Fruit fly (Drosophila melanogaster) whole organism, adult: ENCODE data around the gene Pax.

ENCODE experiments used
- CG11617 ChIP-seq: fragments of 200-800 bp; sonication (Bioruptor generic); optimal IDR thresholded peaks from 2 replicates; lab custom pipeline; 2017; ENCODE audit warnings: mild to moderate bottlenecking, missing biosample characterization, missing genetic modification reagents, missing genetic modification characterization
- CG12768 ChIP-seq: fragments of 200-800 bp; sonication (Bioruptor generic); optimal IDR thresholded peaks from 2 replicates; lab custom pipeline; 2017; ENCODE audit warnings: missing biosample characterization, missing genetic modification characterization, mild to moderate bottlenecking, moderate library complexity, missing genetic modification reagents
- CG14711 ChIP-seq: fragments of 200-800 bp; sonication (Bioruptor generic); optimal IDR thresholded peaks from 2 replicates; lab custom pipeline; 2018; ENCODE audit warnings: missing biosample characterization, mild to moderate bottlenecking, missing genetic modification characterization, moderate library complexity
- CG1620 ChIP-seq: fragments of 200-800 bp; sonication (Bioruptor generic); optimal IDR thresholded peaks from 2 replicates; lab custom pipeline; 2016; ENCODE audit warnings: missing biosample characterization, missing genetic modification characterization
- CG33017 ChIP-seq: fragments of 200-800 bp; sonication (Bioruptor generic); optimal IDR thresholded peaks from 2 replicates; lab custom pipeline; 2018; ENCODE audit warnings: missing biosample characterization, mild to moderate bottlenecking, missing genetic modification characterization, moderate library complexity
- CG5204 ChIP-seq: fragments of 200-800 bp; sonication (Bioruptor generic); optimal IDR thresholded peaks from 2 replicates; lab custom pipeline; 2016; ENCODE audit warnings: missing biosample characterization, missing genetic modification characterization
- CG7045 ChIP-seq: fragments of 200-800 bp; sonication (Bioruptor generic); optimal IDR thresholded peaks from 2 replicates; lab custom pipeline; 2017; ENCODE audit warnings: missing biosample characterization, mild to moderate bottlenecking, missing genetic modification characterization
- CG7101 ChIP-seq: fragments of 200-800 bp; sonication (Bioruptor generic); optimal IDR thresholded peaks from 2 replicates; lab custom pipeline; 2018; ENCODE audit warnings: missing biosample characterization, mild to moderate bottlenecking, missing genetic modification characterization, moderate library complexity
- Clk ChIP-seq: fragments of 200-800 bp; sonication (Bioruptor generic); optimal IDR thresholded peaks from 2 replicates; lab custom pipeline; 2017; ENCODE audit warnings: missing biosample characterization, missing genetic modification characterization
- Crg-1 ChIP-seq: fragments of 200-800 bp; sonication (Bioruptor generic); optimal IDR thresholded peaks from 2 replicates; lab custom pipeline; 2016; ENCODE audit warnings: missing biosample characterization, missing genetic modification characterization
- Hr96 ChIP-seq: fragments of 200-800 bp; sonication (Bioruptor generic); optimal IDR thresholded peaks from 2 replicates; lab custom pipeline; 2016; ENCODE audit warnings: missing biosample characterization, missing genetic modification characterization
- Mnt ChIP-seq: fragments of 200-800 bp; sonication (Bioruptor generic); optimal IDR thresholded peaks from 2 replicates; lab custom pipeline; 2016; ENCODE audit warnings: missing biosample characterization, mild to moderate bottlenecking, missing genetic modification characterization
- bab1 ChIP-seq: fragments of 200-800 bp; sonication (Bioruptor generic); optimal IDR thresholded peaks from 3 replicates; lab custom pipeline; 2019; ENCODE audit warnings: missing biosample characterization, mild to moderate bottlenecking, missing genetic modification characterization, moderate library complexity
- cic ChIP-seq: fragments of 200-800 bp; sonication (Bioruptor generic); optimal IDR thresholded peaks from 2 replicates; lab custom pipeline; 2017; ENCODE audit warnings: missing biosample characterization, mild to moderate bottlenecking, missing genetic modification characterization, moderate library complexity
- cnc ChIP-seq, 2 experiments: fragments of >200 bp; optimal IDR thresholded peaks; 2 replicates each; lab custom pipeline; 2017
- kay ChIP-seq: fragments of 200-800 bp; sonication (Bioruptor generic); peaks from one replicate; lab custom pipeline; 2016; ENCODE audit warnings: missing biosample characterization, missing genetic modification characterization, borderline replicate concordance
- ovo ChIP-seq: fragments of 200-800 bp; sonication (Bioruptor generic); optimal IDR thresholded peaks from 2 replicates; lab custom pipeline; 2016; ENCODE audit warnings: missing biosample characterization, missing genetic modification characterization
- pad ChIP-seq: fragments of 200-800 bp; sonication (Bioruptor generic); optimal IDR thresholded peaks from 3 replicates; lab custom pipeline; 2017; ENCODE audit warnings: missing biosample characterization, missing genetic modification characterization, mild to moderate bottlenecking, moderate library complexity, missing genetic modification reagents
- tj ChIP-seq: fragments of 200-800 bp; sonication (Bioruptor generic); optimal IDR thresholded peaks from 3 replicates; lab custom pipeline; 2017; ENCODE audit warnings: missing biosample characterization, mild to moderate bottlenecking, missing genetic modification characterization, moderate library complexity
- toe ChIP-seq: fragments of 200-800 bp; sonication (Bioruptor generic); optimal IDR thresholded peaks from 2 replicates; lab custom pipeline; 2016; ENCODE audit warnings: missing biosample characterization, missing genetic modification characterization

Pax gene

DNA sequence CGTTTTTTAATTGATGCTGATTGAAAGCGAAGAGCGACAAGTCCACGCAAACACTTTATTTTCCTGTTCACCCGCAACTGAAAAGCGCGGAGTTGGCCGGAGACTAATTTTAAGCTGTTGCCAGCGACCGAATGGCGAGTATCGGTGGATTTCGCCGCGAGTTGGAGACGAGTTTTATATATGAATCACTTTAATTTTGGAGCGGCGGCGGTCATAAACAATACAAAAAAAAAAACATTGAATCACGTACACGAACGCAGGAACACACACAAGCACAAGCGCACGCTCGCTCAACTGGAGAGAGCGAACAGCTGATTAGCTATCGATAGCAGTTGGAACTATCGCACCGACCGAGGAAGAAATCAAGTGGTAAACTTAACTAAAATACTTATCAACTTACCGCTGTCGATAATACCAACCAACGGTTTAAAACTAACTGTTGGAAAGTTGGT lies at the start of gene Pax:
Pax (minus strand) TSS at position 267 of the 452 bp plus-strand sequence.
- peak; percentile 90 for TF ChIP-seq kay (GFP tag; lab: Kevin White, UChicago)
- TF ChIP-seq toe (GFP tag; lab: Kevin White, UChicago): no peak
- peak; percentile 13 for TF ChIP-seq CG33017 (tag; lab: Kevin White, UChicago)
- TF ChIP-seq CG7045: no peak
- TF ChIP-seq tj (GFP tag; lab: Kevin White, UChicago): peak; percentile 75
- TF ChIP-seq cic (GFP tag; lab: Kevin White, UChicago): peak; percentile 46
- TF ChIP-seq ovo: no peak
- TF ChIP-seq Crg-1: no peak
- peak; percentile 58 for TF ChIP-seq Mnt (GFP tag; lab: Kevin White, UChicago)
- TF ChIP-seq bab1: peak; percentile 33

- TF ChIP-seq CG1620 (GFP tag; lab: Kevin White, UChicago): no peak
- no peak for TF ChIP-seq CG5204
- no peak for TF ChIP-seq Hr96
- TF ChIP-seq CG14711 (tag; lab: Kevin White, UChicago): no peak
- TF ChIP-seq Mnt (GFP tag; lab: Kevin White, UChicago): peak; percentile 7
- peak; percentile 41 for TF ChIP-seq kay (GFP tag; lab: Kevin White, UChicago)
- no peak for TF ChIP-seq CG7101 (tag; lab: Kevin White, UChicago)
- peak; percentile 100 for TF ChIP-seq tj (GFP tag; lab: Kevin White, UChicago)
- TF ChIP-seq CG12768: no peak
- no peak for TF ChIP-seq CG11617 (GFP tag; lab: Kevin White, UChicago)
Observed at dm6 chr2L:19473397-19474009, 47.1 kb upstream of the Pax start.

DNA sequence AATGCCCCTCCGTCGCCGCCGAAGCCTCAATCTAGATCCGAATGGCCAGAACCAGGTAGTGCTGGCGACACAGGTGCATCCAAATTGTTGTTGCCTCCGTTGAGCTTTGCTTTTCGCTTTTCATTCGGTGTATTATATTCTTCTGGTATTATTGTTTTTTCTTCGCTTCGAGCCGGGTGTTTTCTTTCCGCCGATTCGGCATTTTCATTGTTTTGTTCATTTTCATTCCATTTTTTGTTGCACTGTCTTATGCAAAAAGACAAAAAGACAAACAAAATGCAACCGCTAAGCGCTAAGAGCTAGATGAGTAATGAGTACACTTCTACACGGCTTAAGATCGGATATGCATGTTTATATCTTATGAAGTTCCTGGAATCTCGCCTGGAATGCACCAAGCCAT lies 45.9 kb upstream of the Pax start:
- TF ChIP-seq Hr96 (no peak), tj (GFP tag; lab: Kevin White, UChicago) (peak; percentile 100)

dm6 chr2L:19469751-19470150 lies 43.4 kb upstream of the Pax start:
- TF ChIP-seq pad (GFP tag; lab: Kevin White, UChicago) (no peak), CG12768 (no peak), Mnt (GFP tag; lab: Kevin White, UChicago) (no peak), kay (GFP tag; lab: Kevin White, UChicago) (no peak), toe (GFP tag; lab: Kevin White, UChicago) (no peak)

DNA sequence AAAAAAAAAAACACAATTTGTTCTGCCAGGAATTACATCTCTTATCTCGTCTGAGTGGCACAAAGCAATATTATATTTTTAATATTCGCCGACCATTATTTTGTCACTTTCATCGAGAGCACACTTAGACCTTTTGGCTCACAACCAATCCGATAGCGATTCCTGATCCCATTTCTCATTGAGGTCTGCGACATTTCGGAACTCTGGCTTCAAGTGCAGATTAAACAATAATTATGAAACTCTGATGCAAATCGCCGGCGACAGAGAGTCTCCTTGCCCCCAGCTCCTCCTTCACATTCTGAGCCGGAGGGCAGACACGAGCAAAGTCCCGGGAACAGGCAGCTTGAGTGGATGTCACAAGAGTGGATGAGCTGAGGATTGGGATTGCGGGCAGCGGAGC lies 42.7 kb upstream of the Pax start:
- no peak for TF ChIP-seq CG7101 (tag; lab: Kevin White, UChicago)
- TF ChIP-seq CG33017 (tag; lab: Kevin White, UChicago): no peak
- no peak for TF ChIP-seq pad (GFP tag; lab: Kevin White, UChicago)
- no peak for TF ChIP-seq toe (GFP tag; lab: Kevin White, UChicago)
- TF ChIP-seq Crg-1: no peak
- TF ChIP-seq cnc (optimal IDR thresholded peaks at IDR 0.05; lab: Kevin White, UChicago): no peak
- TF ChIP-seq CG7045: no peak
- no peak for TF ChIP-seq bab1
- TF ChIP-seq CG14711 (tag; lab: Kevin White, UChicago): no peak
- TF ChIP-seq Clk: no peak

DNA sequence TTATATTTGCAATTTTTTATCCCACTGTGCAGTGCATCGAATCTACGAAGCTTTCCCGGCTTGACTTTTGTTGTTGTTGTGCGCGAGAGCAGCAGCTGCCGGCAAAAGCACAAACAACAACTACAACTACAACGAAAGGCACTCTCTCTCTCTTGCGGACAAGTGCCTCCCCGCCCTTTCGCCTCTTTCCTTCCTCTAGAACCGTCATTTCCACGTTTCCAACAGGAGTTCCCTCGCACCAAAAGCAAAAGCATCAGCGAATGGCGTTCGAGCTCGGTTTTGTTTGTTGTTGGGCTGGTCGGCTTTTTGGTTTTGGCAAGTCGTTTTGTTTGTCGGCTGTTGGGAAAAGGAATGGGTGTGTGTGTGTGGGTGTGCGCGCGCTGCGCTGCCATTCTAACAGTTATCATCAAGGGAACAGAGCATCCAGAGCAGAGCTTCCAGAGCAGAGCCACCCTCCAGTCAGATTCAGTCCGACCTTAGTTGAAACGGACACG lies 37.5 kb upstream of the Pax start, which contains the start of gene tj:
tj (plus strand) TSS at position 444 of the 494 bp plus-strand sequence.
- no peak for TF ChIP-seq CG5204
- no peak for TF ChIP-seq kay (GFP tag; lab: Kevin White, UChicago)
- TF ChIP-seq CG7045: no peak
- peak; percentile 87 for TF ChIP-seq tj (GFP tag; lab: Kevin White, UChicago)
- TF ChIP-seq cic (GFP tag; lab: Kevin White, UChicago): no peak
- TF ChIP-seq CG12768: no peak
- TF ChIP-seq pad (GFP tag; lab: Kevin White, UChicago): peak; percentile 58

DNA sequence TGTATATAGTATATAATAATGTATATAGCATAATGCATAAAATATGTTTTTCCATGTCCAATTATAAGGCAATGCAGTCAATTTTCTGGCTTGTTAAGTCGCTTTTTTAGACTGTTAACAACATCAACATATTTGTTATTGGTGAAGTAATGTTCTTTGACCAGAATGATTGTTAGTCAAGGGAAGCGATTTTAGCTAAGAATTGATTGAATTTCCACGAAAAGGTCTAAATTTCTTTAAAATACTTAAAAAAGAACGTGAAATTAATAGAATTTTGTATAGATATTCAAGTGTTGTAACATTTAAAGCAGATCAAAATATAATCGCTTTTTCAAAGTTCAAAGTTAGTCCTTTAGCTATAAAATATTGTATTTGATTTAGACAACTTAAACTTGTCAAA lies 37.0 kb upstream of the Pax start:
- TF ChIP-seq CG33017 (tag; lab: Kevin White, UChicago) (no peak), CG5204 (peak; percentile 25), pad (GFP tag; lab: Kevin White, UChicago) (no peak), cic (GFP tag; lab: Kevin White, UChicago) (no peak)

- TF ChIP-seq tj (GFP tag; lab: Kevin White, UChicago) (peak; percentile 18), CG7045 (no peak)
Observed at dm6 chr2L:19462898-19463297, 36.5 kb upstream of the Pax start.
